Worm (Caenorhabditis elegans): ENCODE data around the gene nlp-18.

DNA sequence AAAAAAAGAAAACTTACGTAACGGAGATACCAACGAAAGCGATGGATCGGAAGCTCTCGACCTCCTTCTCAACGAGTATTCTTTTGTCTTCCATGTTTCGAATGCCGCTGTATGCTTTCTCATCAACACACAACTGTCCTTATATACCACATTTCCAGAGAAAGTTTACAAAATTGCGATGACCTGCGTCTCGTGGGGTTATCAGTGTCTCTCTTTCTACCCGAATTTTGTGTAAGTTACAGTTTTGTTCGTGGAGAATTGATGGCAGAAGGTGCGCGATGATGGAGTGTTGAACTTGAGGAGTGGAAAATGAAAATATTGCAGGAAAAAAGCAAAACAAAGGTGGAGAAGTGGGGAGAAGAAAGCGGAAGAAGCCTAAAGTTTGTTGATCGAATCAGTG, 16.5 kb downstream of the nlp-18 start, which contains the start of gene col-81:
- TF ChIP-seq him-1 (tag; optimal IDR thresholded peaks at IDR 0.05) = no peak
- no peak for TF ChIP-seq W03F9.2 (tag; optimal IDR thresholded peaks at IDR 0.05)
- no peak for TF ChIP-seq dao-5 (tag; optimal IDR thresholded peaks at IDR 0.05)
